Fruit fly (Drosophila melanogaster) whole organism, embryonic: ENCODE results near the gene CG15414.

Source experiments
- Aef1 ChIP-seq: fragments of 200-800 bp; sonication (Bioruptor generic); IDR thresholded peaks from 3 replicates; pipeline ENCODE4 v1.3.6; 2022; ENCODE audit warnings: missing biosample characterization, missing genetic modification characterization
- Atf-2 ChIP-seq: fragments of 200-800 bp; sonication (Bioruptor generic); optimal IDR thresholded peaks from 2 replicates; lab custom pipeline; 2016; ENCODE audit warnings: missing biosample characterization, missing genetic modification characterization
- B-H2 ChIP-seq: fragments of 200-800 bp; sonication (Bioruptor generic); optimal IDR thresholded peaks from 2 replicates; lab custom pipeline; 2018; ENCODE audit warnings: missing biosample characterization, mild to moderate bottlenecking, missing genetic modification characterization
- BtbVII ChIP-seq: fragments of 200-800 bp; sonication (Bioruptor generic); optimal IDR thresholded peaks from 3 replicates; lab custom pipeline; 2017; ENCODE audit warnings: missing biosample characterization, mild to moderate bottlenecking, missing genetic modification characterization
- Bteb2 ChIP-seq: fragments of 200-800 bp; sonication (Bioruptor generic); optimal IDR thresholded peaks from 2 replicates; lab custom pipeline; 2016; ENCODE audit warnings: missing biosample characterization, missing genetic modification characterization
- CG10147 ChIP-seq: fragments of 200-800 bp; sonication (Bioruptor generic); optimal IDR thresholded peaks from 2 replicates; lab custom pipeline; 2019; ENCODE audit warnings: missing biosample characterization, mild to moderate bottlenecking, missing genetic modification characterization, moderate library complexity
- CG10274 ChIP-seq: fragments of 200-800 bp; sonication (Bioruptor generic); optimal IDR thresholded peaks from 3 replicates; lab custom pipeline; 2017; ENCODE audit warnings: missing biosample characterization, mild to moderate bottlenecking, missing genetic modification characterization
- CG12071 ChIP-seq: fragments of 200-800 bp; sonication (Bioruptor generic); optimal IDR thresholded peaks from 3 replicates; lab custom pipeline; 2018; ENCODE audit warnings: missing biosample characterization, mild to moderate bottlenecking, missing genetic modification characterization
- CG17568 ChIP-seq: fragments of 200-800 bp; sonication (Bioruptor generic); optimal IDR thresholded peaks from 2 replicates; lab custom pipeline; 2018; ENCODE audit warnings: missing biosample characterization, mild to moderate bottlenecking, missing genetic modification characterization, moderate library complexity
- CG1792 ChIP-seq: fragments of 200-800 bp; sonication (Bioruptor generic); optimal IDR thresholded peaks from 2 replicates; lab custom pipeline; 2016; ENCODE audit warnings: missing biosample characterization, missing genetic modification characterization
- CG30020 ChIP-seq: fragments of 200-800 bp; optimal IDR thresholded peaks from 2 replicates; lab custom pipeline; 2019; ENCODE audit warnings: missing biosample characterization, mild to moderate bottlenecking, missing genetic modification characterization, moderate library complexity
- CG31365 ChIP-seq: fragments of 200-800 bp; sonication (Bioruptor generic); optimal IDR thresholded peaks from 2 replicates; lab custom pipeline; 2018; ENCODE audit warnings: missing biosample characterization, mild to moderate bottlenecking, missing genetic modification characterization
- CG34422 ChIP-seq: fragments of 200-800 bp; sonication (Bioruptor generic); IDR thresholded peaks from 3 replicates; pipeline ENCODE4 v1.3.6; 2022; ENCODE audit warnings: missing biosample characterization, missing genetic modification characterization
- CG4424 ChIP-seq: fragments of 200-800 bp; sonication (Bioruptor generic); optimal IDR thresholded peaks from 3 replicates; lab custom pipeline; 2016; ENCODE audit warnings: missing biosample characterization, missing genetic modification characterization
- CG4730 ChIP-seq: fragments of 200-800 bp; sonication (Bioruptor generic); IDR thresholded peaks from 2 replicates; pipeline ENCODE4 v1.3.6; 2022; ENCODE audit warnings: missing biosample characterization, missing genetic modification characterization
- CG7745 ChIP-seq: fragments of 200-800 bp; sonication (Bioruptor generic); optimal IDR thresholded peaks from 2 replicates; lab custom pipeline; 2018; ENCODE audit warnings: missing biosample characterization, mild to moderate bottlenecking, missing genetic modification characterization, moderate library complexity
- CG8388 ChIP-seq: fragments of 200-800 bp; sonication (Bioruptor generic); optimal IDR thresholded peaks from 2 replicates; lab custom pipeline; 2019; ENCODE audit warnings: missing biosample characterization, mild to moderate bottlenecking, missing genetic modification characterization, moderate library complexity
- CG8924 ChIP-seq: fragments of 200-800 bp; optimal IDR thresholded peaks from 3 replicates; lab custom pipeline; 2019; ENCODE audit warnings: missing biosample characterization, mild to moderate bottlenecking, missing genetic modification characterization, moderate library complexity
- CkIIα-i1 ChIP-seq: fragments of 200-800 bp; sonication (Bioruptor generic); IDR thresholded peaks from 2 replicates; pipeline ENCODE4 v1.3.6; 2022; ENCODE audit warnings: missing biosample characterization, missing genetic modification characterization
- Dad ChIP-seq: fragments of 200-800 bp; sonication (Bioruptor generic); optimal IDR thresholded peaks from 3 replicates; lab custom pipeline; 2016; ENCODE audit warnings: missing biosample characterization, missing genetic modification characterization
- Fer2 ChIP-seq: fragments of 200-800 bp; sonication (Bioruptor generic); optimal IDR thresholded peaks from 2 replicates; lab custom pipeline; 2018; ENCODE audit warnings: missing biosample characterization, mild to moderate bottlenecking, missing genetic modification characterization, moderate library complexity
- HLH3B ChIP-seq: fragments of 200-800 bp; sonication (Bioruptor generic); IDR thresholded peaks from 2 replicates; pipeline ENCODE4 v1.3.6; 2022; ENCODE audit warnings: missing biosample characterization, missing genetic modification characterization
- HLH4C ChIP-seq: fragments of 200-800 bp; sonication (Bioruptor generic); IDR thresholded peaks from 3 replicates; pipeline ENCODE4 v1.3.6; 2022; ENCODE audit warnings: missing biosample characterization, missing genetic modification characterization; ENCODE audit not compliant: partially characterized antibody
- HLHmδ ChIP-seq: fragments of 200-800 bp; sonication (Bioruptor generic); optimal IDR thresholded peaks from 2 replicates; lab custom pipeline; 2018; ENCODE audit warnings: missing biosample characterization, mild to moderate bottlenecking, missing genetic modification characterization, moderate library complexity
- HmgD ChIP-seq: fragments of 200-800 bp; sonication (Bioruptor generic); optimal IDR thresholded peaks from 3 replicates; lab custom pipeline; 2016; ENCODE audit warnings: missing biosample characterization, missing genetic modification characterization
- Hmr ChIP-seq: fragments of 200-800 bp; sonication (Bioruptor generic); optimal IDR thresholded peaks from 3 replicates; lab custom pipeline; 2017; ENCODE audit warnings: mild to moderate bottlenecking, missing biosample characterization, missing genetic modification reagents, missing genetic modification characterization
- Mrtf ChIP-seq: fragments of 200-800 bp; sonication (Bioruptor generic); IDR thresholded peaks from 3 replicates; pipeline ENCODE4 v1.3.6; 2022; ENCODE audit warnings: missing biosample characterization, missing genetic modification characterization
- Ravus ChIP-seq: fragments of 200-800 bp; sonication (Bioruptor generic); IDR thresholded peaks from 2 replicates; pipeline ENCODE4 v1.3.6; 2022; ENCODE audit warnings: missing biosample characterization, missing genetic modification characterization
- Spps ChIP-seq: fragments of 200-800 bp; sonication (Bioruptor generic); optimal IDR thresholded peaks from 2 replicates; lab custom pipeline; 2018; ENCODE audit warnings: missing biosample characterization, mild to moderate bottlenecking, missing genetic modification characterization
- ab ChIP-seq: fragments of 200-800 bp; sonication (Bioruptor generic); optimal IDR thresholded peaks from 2 replicates; lab custom pipeline; 2016; ENCODE audit warnings: missing biosample characterization, missing genetic modification characterization
- abd-A ChIP-seq: fragments of 200-800 bp; sonication (Bioruptor generic); optimal IDR thresholded peaks from 3 replicates; lab custom pipeline; 2019; ENCODE audit warnings: missing biosample characterization, mild to moderate bottlenecking, missing genetic modification characterization, moderate library complexity
- chif ChIP-seq, 2 experiments: fragments of 200-800 bp; sonication (Bioruptor generic); optimal IDR thresholded peaks; 3 replicates each; lab custom pipeline; 2016; ENCODE audit warnings: missing biosample characterization in 2 of 2, missing genetic modification characterization in 2 of 2
- ci ChIP-seq: fragments of 200-800 bp; sonication (Bioruptor generic); IDR thresholded peaks from 3 replicates; pipeline ENCODE4 v1.3.6; 2022; ENCODE audit warnings: missing biosample characterization, missing genetic modification characterization
- cwo ChIP-seq: fragments of 200-800 bp; sonication (Bioruptor generic); optimal IDR thresholded peaks from 3 replicates; lab custom pipeline; 2017; ENCODE audit warnings: missing biosample characterization, missing genetic modification characterization, mild to moderate bottlenecking, moderate library complexity, missing genetic modification reagents
- dimm ChIP-seq: fragments of 200-800 bp; sonication (Bioruptor generic); IDR thresholded peaks from 2 replicates; pipeline ENCODE4 v1.3.6; 2022; ENCODE audit warnings: missing biosample characterization, missing genetic modification characterization
- disco-r ChIP-seq: fragments of 200-800 bp; sonication (Bioruptor generic); optimal IDR thresholded peaks from 2 replicates; lab custom pipeline; 2016; ENCODE audit warnings: missing biosample characterization, missing genetic modification characterization
- ems ChIP-seq: fragments of 200-800 bp; sonication (Bioruptor generic); optimal IDR thresholded peaks from 3 replicates; lab custom pipeline; 2016; ENCODE audit warnings: missing biosample characterization, missing genetic modification characterization
- fd96Cb ChIP-seq: fragments of 200-800 bp; sonication (Bioruptor generic); optimal IDR thresholded peaks from 2 replicates; lab custom pipeline; 2018; ENCODE audit warnings: missing biosample characterization, mild to moderate bottlenecking, missing genetic modification characterization, moderate library complexity
- gsb-n ChIP-seq: fragments of 200-800 bp; sonication (Bioruptor generic); optimal IDR thresholded peaks from 3 replicates; lab custom pipeline; 2018; ENCODE audit warnings: missing biosample characterization, mild to moderate bottlenecking, missing genetic modification characterization
- jigr1 ChIP-seq: fragments of 200-800 bp; sonication (Bioruptor generic); IDR thresholded peaks from 3 replicates; pipeline ENCODE4 v1.3.6; 2022; ENCODE audit warnings: missing biosample characterization, missing genetic modification characterization
- lov ChIP-seq, 2 experiments: fragments of 200-800 bp in 1 of 2; fragments of >200 bp in 1 of 2; sonication (Bioruptor generic) in 1 of 2; IDR thresholded peaks in 1 of 2; optimal IDR thresholded peaks in 1 of 2; 2 replicates in 1 of 2; 3 replicates in 1 of 2; pipeline versions ENCODE4 v1.3.6 to Lab custom; 2017 to 2022; ENCODE audit warnings: missing biosample characterization in 1 of 2, missing genetic modification characterization in 1 of 2
- p53 ChIP-seq: fragments of 200-800 bp; sonication (Bioruptor generic); optimal IDR thresholded peaks from 2 replicates; lab custom pipeline; 2016; ENCODE audit warnings: missing biosample characterization, missing genetic modification characterization
- peb ChIP-seq: fragments of 200-800 bp; sonication (Bioruptor generic); IDR thresholded peaks from 2 replicates; pipeline ENCODE4 v1.3.6; 2022; ENCODE audit warnings: missing biosample characterization, missing genetic modification characterization
- phol ChIP-seq: fragments of 200-800 bp; sonication (Bioruptor generic); optimal IDR thresholded peaks from 3 replicates; lab custom pipeline; 2018; ENCODE audit warnings: missing biosample characterization, mild to moderate bottlenecking, missing genetic modification characterization, moderate library complexity
- pum ChIP-seq: fragments of 200-800 bp; sonication (Bioruptor generic); optimal IDR thresholded peaks from 2 replicates; lab custom pipeline; 2016; ENCODE audit warnings: missing biosample characterization, missing genetic modification characterization
- schlank ChIP-seq: fragments of 200-800 bp; sonication (Bioruptor generic); optimal IDR thresholded peaks from 2 replicates; lab custom pipeline; 2018; ENCODE audit warnings: missing biosample characterization, mild to moderate bottlenecking, missing genetic modification characterization
- sens-2 ChIP-seq: fragments of 200-800 bp; sonication (Bioruptor generic); IDR thresholded peaks from 2 replicates; pipeline ENCODE4 v1.3.6; 2022; ENCODE audit warnings: missing biosample characterization, missing genetic modification characterization
- sima ChIP-seq: fragments of 200-800 bp; sonication (Bioruptor generic); optimal IDR thresholded peaks from 2 replicates; lab custom pipeline; 2016; ENCODE audit warnings: missing biosample characterization, missing genetic modification characterization
- sna ChIP-seq: fragments of 200-800 bp; sonication (Bioruptor generic); IDR thresholded peaks from 2 replicates; pipeline ENCODE4 v1.3.6; 2022; ENCODE audit warnings: missing biosample characterization, missing genetic modification characterization; ENCODE audit not compliant: partially characterized antibody
- stwl ChIP-seq: fragments of 200-800 bp; sonication (Bioruptor generic); optimal IDR thresholded peaks from 3 replicates; lab custom pipeline; 2018; ENCODE audit warnings: missing biosample characterization, mild to moderate bottlenecking, missing genetic modification characterization, moderate library complexity
- vvl ChIP-seq: fragments of 200-800 bp; sonication (Bioruptor generic); IDR thresholded peaks from 2 replicates; pipeline ENCODE4 v1.3.6; 2022; ENCODE audit warnings: missing biosample characterization, missing genetic modification characterization

Gene CG15414

DNA sequence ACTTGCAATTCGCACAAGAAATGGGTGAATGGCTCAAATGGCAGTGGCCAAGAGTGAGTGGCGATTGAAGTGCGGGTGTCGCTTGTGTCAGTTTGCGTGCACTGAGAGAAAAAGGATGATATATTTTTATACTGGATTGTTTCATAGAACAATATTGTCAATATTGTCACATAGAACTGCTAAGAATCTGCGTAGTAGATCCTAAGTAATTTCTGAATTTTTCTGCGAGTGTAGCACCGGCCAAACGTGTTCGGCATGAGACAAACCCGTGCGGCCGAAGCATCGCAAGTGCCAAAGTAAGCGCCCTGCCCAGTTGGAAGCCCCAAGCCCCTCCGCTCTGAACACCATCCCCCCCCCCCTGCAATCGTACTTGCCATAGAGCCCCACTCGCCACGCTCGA is 50.5 kb downstream of the CG15414 start (continued):
- TF ChIP-seq CkIIα-i1 (GFP tag; lab: Robert Waterston, UW) (peak; percentile 39; the same call in 1 of the 2 replicates), stwl (tag; lab: Kevin White, UChicago) (no peak), pum (GFP tag; lab: Kevin White, UChicago) (peak; percentile 36), cwo (GFP tag; lab: Kevin White, UChicago) (peak; percentile 93), jigr1 (peak; percentile 70), CG34422 (GFP tag; lab: Robert Waterston, UW) (peak; percentile 83; the same call in 2 of the 3 replicates), CG4424 (GFP tag; lab: Kevin White, UChicago) (peak; percentile 65), ab (no peak), CG17568 (GFP tag; lab: Kevin White, UChicago) (no peak), p53 (GFP tag; lab: Kevin White, UChicago) (no peak), disco-r (peak; percentile 38), gsb-n (no peak), phol (tag; lab: Kevin White, UChicago) (peak; percentile 77), CG8924 (peak; percentile 55), CG10274 (GFP tag; lab: Kevin White, UChicago) (peak; percentile 49), dimm (GFP tag; lab: Robert Waterston, UW) (peak; percentile 57), fd96Cb (tag; lab: Kevin White, UChicago) (peak; percentile 70), CG10147 (GFP tag; lab: Kevin White, UChicago) (no peak), HLH4C (GFP tag; lab: Robert Waterston, UW) (no peak), Fer2 (tag; lab: Kevin White, UChicago) (peak; percentile 3), CG1792 (GFP tag; lab: Kevin White, UChicago) (no peak), HmgD (no peak), Aef1 (GFP tag; lab: Robert Waterston, UW) (peak; percentile 44), ems (GFP tag; lab: Kevin White, UChicago) (peak; percentile 24), sna (GFP tag; lab: Robert Waterston, UW) (no peak), Dad (GFP tag; lab: Kevin White, UChicago) (no peak), abd-A (no peak), BtbVII (peak; percentile 52), HLH3B (GFP tag; lab: Robert Waterston, UW) (peak; percentile 83), B-H2 (GFP tag; lab: Kevin White, UChicago) (no peak), CG7745 (tag; lab: Kevin White, UChicago) (no peak), Atf-2 (peak; percentile 41), Mrtf (GFP tag; lab: Robert Waterston, UW) (peak; percentile 80), CG31365 (tag; lab: Kevin White, UChicago) (peak; percentile 28), sens-2 (GFP tag; lab: Robert Waterston, UW) (peak; percentile 43; the same call in 1 of the 2 replicates), ci (GFP tag; lab: Robert Waterston, UW) (peak; percentile 90), chif (GFP tag; optimal IDR thresholded peaks at IDR 0.05; lab: Kevin White, UChicago) (peak; percentile 52 to 63), vvl (GFP tag; lab: Robert Waterston, UW) (peak; percentile 84), Ravus (GFP tag; lab: Robert Waterston, UW) (no peak), lov (optimal IDR thresholded peaks at IDR 0.05; lab: Kevin White, UChicago) (no peak), lov (GFP tag; IDR thresholded peaks at IDR 0.05; lab: Robert Waterston, UW) (0 out of 3 replicates have a peak, but pooled peaks have one; percentile 76), Spps (tag; lab: Kevin White, UChicago) (peak; percentile 21), schlank (tag; lab: Kevin White, UChicago) (no peak), CG12071 (peak; percentile 69), CG30020 (tag; lab: Kevin White, UChicago) (no peak), sima (GFP tag; lab: Kevin White, UChicago) (no peak), Bteb2 (GFP tag; lab: Kevin White, UChicago) (no peak), CG4730 (peak; percentile 74), Hmr (GFP tag; lab: Kevin White, UChicago) (peak; percentile 68), peb (peak; percentile 64), CG8388 (peak; percentile 22), HLHmδ (no peak)
